Fruit fly (Drosophila melanogaster): ENCODE results near the gene CG3191.

CG3191 gene

DNA sequence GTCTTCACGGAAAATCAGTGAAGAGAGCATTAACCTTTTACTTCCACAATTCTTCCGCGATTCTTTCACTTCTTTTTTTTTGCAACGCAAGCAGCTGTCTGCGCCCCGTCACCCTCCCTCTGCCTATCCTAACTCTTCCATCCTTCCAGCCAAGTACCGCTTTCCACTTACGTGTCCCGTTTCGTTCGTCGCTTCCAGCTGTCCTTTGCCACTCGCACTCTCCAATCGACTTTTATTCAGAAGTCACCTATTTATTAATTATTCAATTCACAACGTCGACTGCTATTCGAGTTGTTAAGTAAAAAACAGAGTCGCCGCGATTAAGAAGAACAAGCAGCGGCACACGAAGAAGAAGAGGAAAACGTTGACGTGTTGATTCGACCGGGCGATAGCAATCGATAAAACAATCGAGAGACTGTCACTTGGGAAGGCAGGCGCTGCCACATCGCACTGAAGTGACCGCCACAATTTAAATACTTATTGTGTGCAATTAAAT lies 23.0 kb upstream of the CG3191 start, which contains the start of gene Grp170 (continued):
- no peak for TF ChIP-seq Abd-B (GFP tag; optimal IDR thresholded peaks at IDR 0.05)
- no peak for TF ChIP-seq CG1832 (GFP tag; optimal IDR thresholded peaks at IDR 0.05)
- no peak for TF ChIP-seq kni (GFP tag; optimal IDR thresholded peaks at IDR 0.05)
- TF ChIP-seq sima (GFP tag; optimal IDR thresholded peaks at IDR 0.05), result no peak
- TF ChIP-seq al (GFP tag; IDR thresholded peaks at IDR 0.05), result no peak
- no peak for TF ChIP-seq CG10959 (GFP tag; IDR thresholded peaks at IDR 0.05)
- peak; percentile 54 for TF ChIP-seq CG9797 (GFP tag; optimal IDR thresholded peaks at IDR 0.05)
- TF ChIP-seq dm (GFP tag; optimal IDR thresholded peaks at IDR 0.05), result peak; percentile 17
- TF ChIP-seq Kr (GFP tag; optimal IDR thresholded peaks at IDR 0.05), result no peak
- TF ChIP-seq CG7271 (tag; optimal IDR thresholded peaks at IDR 0.05), result no peak
- peak; percentile 27 for TF ChIP-seq CG8924 (tag; optimal IDR thresholded peaks at IDR 0.05)
- TF ChIP-seq mld (GFP tag; IDR thresholded peaks at IDR 0.05; ENCODE audit: partially characterized antibody), result peak; percentile 77; the same call in 2 of the 3 replicates
- no peak for TF ChIP-seq Dek (tag; optimal IDR thresholded peaks at IDR 0.05)
- peak in 1 of 2 experiments; percentile 53 for TF ChIP-seq crp (GFP tag; optimal IDR thresholded peaks at IDR 0.05)
- peak; percentile 85 for TF ChIP-seq CG7963 (GFP tag; IDR thresholded peaks at IDR 0.05; ENCODE audit: partially characterized antibody)
- no peak for TF ChIP-seq CG4360 (GFP tag; IDR thresholded peaks at IDR 0.05)
- TF ChIP-seq CG2120 (GFP tag; optimal IDR thresholded peaks at IDR 0.05), result no peak
- no peak for TF ChIP-seq trh (GFP tag; optimal IDR thresholded peaks at IDR 0.05)
- TF ChIP-seq CG13296 (GFP tag; optimal IDR thresholded peaks at IDR 0.05), result no peak
- peak; percentile 88; the same call in 2 of the 3 replicates for TF ChIP-seq CG34422 (GFP tag; IDR thresholded peaks at IDR 0.05)
- TF ChIP-seq pum (GFP tag; optimal IDR thresholded peaks at IDR 0.05), result no peak
- TF ChIP-seq HLH54F (GFP tag; optimal IDR thresholded peaks at IDR 0.05), result no peak
- TF ChIP-seq tx (GFP tag; optimal IDR thresholded peaks at IDR 0.05), result no peak
- no peak for TF ChIP-seq CG9727 (GFP tag; optimal IDR thresholded peaks at IDR 0.05)
- TF ChIP-seq dpn (GFP tag; optimal IDR thresholded peaks at IDR 0.05), result no peak
- TF ChIP-seq fd96Cb (tag; optimal IDR thresholded peaks at IDR 0.05), result no peak
- no peak for TF ChIP-seq Optix (GFP tag; IDR thresholded peaks at IDR 0.05)
- peak; percentile 38 for TF ChIP-seq CG34376 (GFP tag; optimal IDR thresholded peaks at IDR 0.05)
- TF ChIP-seq az2 (GFP tag; optimal IDR thresholded peaks at IDR 0.05), result no peak
- no peak for TF ChIP-seq ERR (GFP tag; optimal IDR thresholded peaks at IDR 0.05)
- no peak for TF ChIP-seq sens-2 (GFP tag; IDR thresholded peaks at IDR 0.05)
- no peak for TF ChIP-seq Aef1 (GFP tag; IDR thresholded peaks at IDR 0.05)
- no peak for TF ChIP-seq Ptx1 (GFP tag; IDR thresholded peaks at IDR 0.05)
- no peak for TF ChIP-seq hth (optimal IDR thresholded peaks at IDR 0.05)
- no peak for TF ChIP-seq Xrp1 (GFP tag; IDR thresholded peaks at IDR 0.05)
- TF ChIP-seq CG13624 (GFP tag; optimal IDR thresholded peaks at IDR 0.05), result peak; percentile 6
- TF ChIP-seq phol (tag; optimal IDR thresholded peaks at IDR 0.05), result peak; percentile 39
- no peak for TF ChIP-seq Doc2 (GFP tag; IDR thresholded peaks at IDR 0.05)
- peak; percentile 34 for TF ChIP-seq sug (tag; optimal IDR thresholded peaks at IDR 0.05)
- no peak for TF ChIP-seq esg (GFP tag; conservative IDR thresholded peaks at IDR 0.05)
- TF ChIP-seq sim (GFP tag; IDR thresholded peaks at IDR 0.05), result no peak
- TF ChIP-seq sens (GFP tag), result peak; percentile 81
- peak; percentile 74; the same call in 1 of the 2 replicates for TF ChIP-seq ato (GFP tag; IDR thresholded peaks at IDR 0.05; ENCODE audit: partially characterized antibody)
- TF ChIP-seq CHES-1-like (GFP tag; optimal IDR thresholded peaks at IDR 0.05), result peak; percentile 22
- TF ChIP-seq CG17359 (tag; optimal IDR thresholded peaks at IDR 0.05), result no peak
- no peak for TF ChIP-seq CG18599 (GFP tag; optimal IDR thresholded peaks at IDR 0.05)
- no peak for TF ChIP-seq Chrac-16 (GFP tag; optimal IDR thresholded peaks at IDR 0.05)
- no peak for TF ChIP-seq gsb (GFP tag; IDR thresholded peaks at IDR 0.05)
- TF ChIP-seq Hmx (GFP tag; optimal IDR thresholded peaks at IDR 0.05), result no peak
- peak; percentile 58 for TF ChIP-seq CG17186 (GFP tag; optimal IDR thresholded peaks at IDR 0.05)
- no peak for TF ChIP-seq org-1 (GFP tag; optimal IDR thresholded peaks at IDR 0.05)
- no peak for TF ChIP-seq CG6654 (GFP tag; optimal IDR thresholded peaks at IDR 0.05)

Data from whole organism, embryonic.